Worm (Caenorhabditis elegans) whole organism, young adult: ENCODE results near the gene rfip-1.

Source experiments
- B0019.2 ChIP-seq: fragments of 200-800 bp; sonication (Bioruptor generic); conservative IDR thresholded peaks from 2 replicates; pipeline ENCODE4 v1.3.6; 2022; ENCODE audit warnings: missing genetic modification reagents, missing genetic modification characterization, missing compliant biosample characterization
- B0336.3 ChIP-seq: fragments of 200-800 bp; sonication (Bioruptor generic); IDR thresholded peaks from 2 replicates; pipeline ENCODE4 v1.3.6; 2022; ENCODE audit warnings: missing genetic modification characterization, missing compliant biosample characterization
- C06A6.2 ChIP-seq: fragments of 200-800 bp; sonication (Bioruptor generic); conservative IDR thresholded peaks from 2 replicates; pipeline ENCODE4 v1.3.6; 2022; ENCODE audit warnings: missing genetic modification characterization, missing compliant biosample characterization
- F37B4.10 ChIP-seq: fragments of 200-800 bp; sonication (Bioruptor generic); IDR thresholded peaks from 2 replicates; pipeline ENCODE4 v1.3.6; 2022; ENCODE audit warnings: missing genetic modification characterization, missing compliant biosample characterization
- F57C9.4 ChIP-seq: sonication (generic microtip); optimal IDR thresholded peaks from 2 replicates; lab custom pipeline; 2017; ENCODE audit warnings: mild to moderate bottlenecking, missing genetic modification characterization, missing compliant biosample characterization
- K11D2.4 ChIP-seq: fragments of 200-800 bp; sonication (Bioruptor generic); IDR thresholded peaks from 2 replicates; pipeline ENCODE4 v1.3.6; 2022; ENCODE audit warnings: missing genetic modification reagents, missing genetic modification characterization, missing compliant biosample characterization
- T07F8.4 ChIP-seq: sonication (generic microtip); optimal IDR thresholded peaks from 2 replicates; lab custom pipeline; 2016; ENCODE audit warnings: mild to moderate bottlenecking, missing genetic modification characterization, moderate library complexity, missing compliant biosample characterization
- T26A5.8 ChIP-seq: sonication (generic microtip); optimal IDR thresholded peaks from 2 replicates; lab custom pipeline; 2016; ENCODE audit warnings: missing genetic modification characterization, missing compliant biosample characterization
- attf-5 ChIP-seq: fragments of 200-800 bp; sonication (Bioruptor generic); optimal IDR thresholded peaks from 2 replicates; lab custom pipeline; 2018; ENCODE audit warnings: mild to moderate bottlenecking, missing genetic modification characterization, missing compliant biosample characterization
- bed-1 ChIP-seq: fragments of 200-800 bp; sonication (Bioruptor generic); IDR thresholded peaks from 2 replicates; pipeline ENCODE4 v1.3.6; 2022; ENCODE audit warnings: missing genetic modification reagents, missing genetic modification characterization, missing compliant biosample characterization
- cebp-1 ChIP-seq, 2 experiments: fragments of 200-800 bp in 1 of 2; sonication (Bioruptor generic) in 1 of 2; sonication (generic microtip) in 1 of 2; IDR thresholded peaks in 1 of 2; optimal IDR thresholded peaks in 1 of 2; 2 replicates each; pipeline versions ENCODE4 v1.3.6 to Lab custom; 2017 to 2022; ENCODE audit warnings: missing compliant biosample characterization in 2 of 2, missing genetic modification characterization in 2 of 2, mild to moderate bottlenecking in 1 of 2, missing genetic modification reagents in 1 of 2, moderate library complexity in 1 of 2
- cebp-2 ChIP-seq: fragments of 200-800 bp; sonication (Bioruptor generic); IDR thresholded peaks from 2 replicates; pipeline ENCODE4 v1.3.6; 2022; ENCODE audit warnings: missing genetic modification characterization, missing compliant biosample characterization
- ceh-27 ChIP-seq: fragments of 200-800 bp; sonication (Bioruptor generic); optimal IDR thresholded peaks from 2 replicates; lab custom pipeline; 2018; ENCODE audit warnings: mild to moderate bottlenecking, missing genetic modification characterization, moderate library complexity, missing compliant biosample characterization
- ceh-58 ChIP-seq: fragments of 200-800 bp; sonication (Bioruptor generic); IDR thresholded peaks from 2 replicates; pipeline ENCODE4 v1.3.6; 2022; ENCODE audit warnings: missing genetic modification characterization, missing compliant biosample characterization
- egrh-3 ChIP-seq: fragments of 200-800 bp; sonication (Bioruptor generic); IDR thresholded peaks from 2 replicates; pipeline ENCODE4 v1.3.6; 2022; ENCODE audit warnings: missing genetic modification reagents, missing genetic modification characterization, missing compliant biosample characterization
- fkh-3 ChIP-seq: sonication (generic microtip); optimal IDR thresholded peaks from 2 replicates; lab custom pipeline; 2016; ENCODE audit warnings: mild to moderate bottlenecking, missing genetic modification characterization, missing compliant biosample characterization
- him-1 ChIP-seq: sonication (generic microtip); optimal IDR thresholded peaks from 2 replicates; lab custom pipeline; 2016; ENCODE audit warnings: missing genotype, missing genetic modification reagents, missing genetic modification characterization, missing compliant biosample characterization
- hmg-1.2 ChIP-seq: fragments of 200-800 bp; sonication (Bioruptor generic); IDR thresholded peaks from 2 replicates; pipeline ENCODE4 v1.3.6; 2022; ENCODE audit warnings: missing genetic modification reagents, missing genetic modification characterization, missing compliant biosample characterization
- let-607 ChIP-seq, 2 experiments: fragments of 200-800 bp in 1 of 2; sonication (Bioruptor generic) in 1 of 2; sonication (generic microtip) in 1 of 2; optimal IDR thresholded peaks; 2 replicates each; lab custom pipeline; 2016 to 2018; ENCODE audit warnings: mild to moderate bottlenecking in 2 of 2, missing compliant biosample characterization in 2 of 2, missing genetic modification characterization in 2 of 2, moderate library complexity in 2 of 2, missing genotype in 1 of 2
- madf-10 ChIP-seq: sonication (generic microtip); optimal IDR thresholded peaks from 2 replicates; lab custom pipeline; 2016; ENCODE audit warnings: mild to moderate bottlenecking, missing genetic modification characterization, missing compliant biosample characterization
- nfyb-1 ChIP-seq: fragments of 200-800 bp; sonication (Bioruptor generic); IDR thresholded peaks from 2 replicates; pipeline ENCODE4 v1.3.6; 2022; ENCODE audit warnings: missing genetic modification reagents, missing genetic modification characterization, missing compliant biosample characterization
- nhr-80 ChIP-seq: sonication (generic microtip); optimal IDR thresholded peaks from 2 replicates; lab custom pipeline; 2016; ENCODE audit warnings: missing genetic modification characterization, missing compliant biosample characterization
- pbrm-1 ChIP-seq: fragments of 200-800 bp; sonication (Bioruptor generic); IDR thresholded peaks from 2 replicates; pipeline ENCODE4 v1.3.6; 2022; ENCODE audit warnings: missing genetic modification reagents, missing genetic modification characterization, missing compliant biosample characterization
- rpc-1 ChIP-seq, 2 experiments: fragments of 150-350 bp in 1 of 2; sonication (generic microtip) in 1 of 2; optimal IDR thresholded peaks; 2 replicates each; lab custom pipeline; 2014 to 2018; ENCODE audit warnings: missing biosample characterization in 1 of 2, missing genetic modification characterization in 1 of 2, missing genetic modification reagents in 1 of 2, missing genotype in 1 of 2
- unc-62 ChIP-seq: fragments of 150-350 bp; optimal IDR thresholded peaks from 2 replicates; lab custom pipeline; 2014; ENCODE audit warnings: missing biosample characterization, missing genetic modification reagents, missing genetic modification characterization
- ztf-22 ChIP-seq: fragments of 200-800 bp; sonication (Bioruptor generic); optimal IDR thresholded peaks from 2 replicates; lab custom pipeline; 2018; ENCODE audit warnings: mild to moderate bottlenecking, missing genetic modification characterization, moderate library complexity, missing compliant biosample characterization
- ztf-6 ChIP-seq: fragments of 200-800 bp; sonication (Bioruptor generic); IDR thresholded peaks from 2 replicates; pipeline ENCODE4 v1.3.6; 2022; ENCODE audit warnings: missing genetic modification reagents, missing genetic modification characterization, missing compliant biosample characterization

rfip-1 gene

ce11 chrII:5936009-5936408 is 51.7 kb downstream of the rfip-1 start (continued):
- TF ChIP-seq K11D2.4 (GFP tag; lab: Robert Waterston, UW) (no peak), nfyb-1 (GFP tag; lab: Robert Waterston, UW) (0 out of 2 replicates have a peak, but pooled peaks have one; percentile 8), him-1 (tag; lab: Kevin White, UChicago) (no peak), rpc-1 (optimal IDR thresholded peaks at IDR 0.05; lab: Kevin White, UChicago) (no peak), rpc-1 (tag; optimal IDR thresholded peaks at IDR 0.05; lab: Kevin White, UChicago) (no peak), cebp-1 (GFP tag; IDR thresholded peaks at IDR 0.05; lab: Robert Waterston, UW) (no peak), cebp-1 (tag; optimal IDR thresholded peaks at IDR 0.05; lab: Kevin White, UChicago) (peak; percentile 33), madf-10 (tag; lab: Kevin White, UChicago) (no peak), let-607 (tag; optimal IDR thresholded peaks at IDR 0.05; lab: Kevin White, UChicago) (peak; percentile 58 to 88), T07F8.4 (no peak), ztf-6 (GFP tag; lab: Robert Waterston, UW) (no peak), hmg-1.2 (GFP tag; lab: Robert Waterston, UW) (no peak; the same call in 1 of the 2 replicates), T26A5.8 (tag; lab: Kevin White, UChicago) (no peak), bed-1 (GFP tag; lab: Robert Waterston, UW) (no peak), cebp-2 (GFP tag; lab: Robert Waterston, UW) (no peak), pbrm-1 (GFP tag; lab: Robert Waterston, UW) (no peak), F37B4.10 (GFP tag; lab: Robert Waterston, UW) (no peak), nhr-80 (tag; lab: Kevin White, UChicago) (peak; percentile 79), unc-62 (GFP tag; lab: Kevin White, UChicago) (peak; percentile 58), ceh-27 (GFP tag; lab: Kevin White, UChicago) (no peak), ztf-22 (GFP tag; lab: Kevin White, UChicago) (no peak), egrh-3 (no peak), C06A6.2 (GFP tag; lab: Robert Waterston, UW) (no peak), attf-5 (peak; percentile 19), ceh-58 (no peak), B0019.2 (GFP tag; lab: Robert Waterston, UW) (no peak), fkh-3 (tag; lab: Kevin White, UChicago) (no peak)

- peak; percentile 52; the same call in 1 of the 2 replicates for TF ChIP-seq nfyb-1 (GFP tag; lab: Robert Waterston, UW)
- peak; percentile 61; the same call in 1 of the 2 replicates for TF ChIP-seq B0336.3 (GFP tag; lab: Robert Waterston, UW)
- no peak for TF ChIP-seq F57C9.4 (tag; lab: Kevin White, UChicago)
- no peak for TF ChIP-seq cebp-1 (GFP tag; IDR thresholded peaks at IDR 0.05; lab: Robert Waterston, UW)
- TF ChIP-seq cebp-1 (tag; optimal IDR thresholded peaks at IDR 0.05; lab: Kevin White, UChicago) = peak; percentile 24
These were observed 56.5 kb downstream of the rfip-1 start, which contains the start of gene F28B12.6 for ce11 chrII:5940815-5941214. TSS of gene F28B12.6 (plus strand) at chrII:5940863.
